Worm (Caenorhabditis elegans): ENCODE measurements around the gene del-7.

The del-7 gene

ce11 chrIV:7734619-7735018 is 25.6 kb upstream of the del-7 start, which contains the start of gene clx-1:
TSS of gene clx-1 (plus strand) at chrIV:7734648.
- TF ChIP-seq ceh-58 (GFP tag; IDR thresholded peaks at IDR 0.05) (no peak), egrh-3 (GFP tag; IDR thresholded peaks at IDR 0.05) (peak; percentile 36; the same call in 1 of the 2 replicates), C06A6.2 (GFP tag; conservative IDR thresholded peaks at IDR 0.05) (no peak)

DNA sequence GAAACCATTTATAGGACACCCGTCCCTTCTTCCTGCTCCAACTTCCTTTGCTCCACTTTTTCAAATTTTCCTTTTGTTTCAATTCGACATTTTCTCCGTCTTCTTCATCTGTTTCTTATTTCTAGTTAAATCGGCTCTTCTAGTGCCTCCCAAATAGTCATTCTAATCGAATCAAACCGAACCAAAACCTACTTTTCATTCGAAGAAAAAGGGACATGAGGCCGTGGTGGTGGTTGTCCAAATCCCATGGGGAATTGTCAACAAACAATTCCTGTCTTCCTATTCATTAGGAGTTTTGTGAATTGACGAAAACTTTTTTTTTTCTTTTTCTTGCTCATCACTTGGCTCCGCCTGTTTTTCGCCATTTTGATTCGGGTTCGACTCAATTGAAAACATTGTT is 23.6 kb upstream of the del-7 start:
- TF ChIP-seq unc-62 (GFP tag; optimal IDR thresholded peaks at IDR 0.05) (no peak), zim-3 (tag; optimal IDR thresholded peaks at IDR 0.05) (no peak), hlh-26 (GFP tag; conservative IDR thresholded peaks at IDR 0.05) (no peak), F55B11.4 (tag; optimal IDR thresholded peaks at IDR 0.05; ENCODE audit: borderline replicate concordance, insufficient read depth) (no peak), B0336.3 (GFP tag; IDR thresholded peaks at IDR 0.05) (no peak), tbp1 (GFP tag; optimal IDR thresholded peaks at IDR 0.05) (no peak), bed-1 (GFP tag; IDR thresholded peaks at IDR 0.05) (no peak), F57A8.1 (GFP tag; optimal IDR thresholded peaks at IDR 0.05) (no peak), die-1 (tag; optimal IDR thresholded peaks at IDR 0.05) (no peak), Y95B8A.8 (GFP tag; IDR thresholded peaks at IDR 0.05) (no peak), T26A5.8 (tag; optimal IDR thresholded peaks at IDR 0.05) (no peak), F22D6.2 (tag; optimal IDR thresholded peaks at IDR 0.05) (no peak), Y53F4B.3 (GFP tag; IDR thresholded peaks at IDR 0.05) (no peak), sea-2 (GFP tag; IDR thresholded peaks at IDR 0.05) (no peak), rpc-1 (optimal IDR thresholded peaks at IDR 0.05) (no peak), rpc-1 (tag; optimal IDR thresholded peaks at IDR 0.05) (no peak)

DNA sequence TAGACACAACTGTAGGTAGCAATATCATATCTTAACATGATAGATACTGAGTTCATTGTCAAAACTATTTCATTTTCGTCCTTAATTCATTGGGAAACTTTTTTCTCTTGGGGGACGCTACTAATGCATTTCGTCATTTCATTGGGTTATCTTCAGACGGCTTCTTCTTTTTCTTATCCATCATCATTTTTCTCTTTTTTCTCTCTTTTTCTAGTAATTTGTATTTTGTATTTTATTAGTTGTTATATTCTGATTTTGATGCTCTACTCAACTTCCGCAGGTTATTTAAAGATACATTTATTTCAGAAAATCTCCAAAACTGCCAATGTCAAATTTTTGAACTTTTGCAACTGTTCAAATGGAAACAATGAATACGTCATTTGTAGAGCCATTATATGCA is 16.7 kb upstream of the del-7 start, which contains the start of gene npr-35:
npr-35 (plus strand) TSS at position 301 of the 400 bp plus-strand sequence.
- TF ChIP-seq zim-3 (tag; optimal IDR thresholded peaks at IDR 0.05) (no peak), die-1 (tag; optimal IDR thresholded peaks at IDR 0.05) (no peak), ceh-79 (tag; optimal IDR thresholded peaks at IDR 0.05) (no peak), F10E7.11 (tag; optimal IDR thresholded peaks at IDR 0.05) (no peak), unc-130 (GFP tag; optimal IDR thresholded peaks at IDR 0.05) (no peak), ceh-27 (GFP tag; optimal IDR thresholded peaks at IDR 0.05) (no peak), lin-26 (GFP tag; IDR thresholded peaks at IDR 0.05) (no peak), B0019.2 (GFP tag; conservative IDR thresholded peaks at IDR 0.05) (no peak)

DNA sequence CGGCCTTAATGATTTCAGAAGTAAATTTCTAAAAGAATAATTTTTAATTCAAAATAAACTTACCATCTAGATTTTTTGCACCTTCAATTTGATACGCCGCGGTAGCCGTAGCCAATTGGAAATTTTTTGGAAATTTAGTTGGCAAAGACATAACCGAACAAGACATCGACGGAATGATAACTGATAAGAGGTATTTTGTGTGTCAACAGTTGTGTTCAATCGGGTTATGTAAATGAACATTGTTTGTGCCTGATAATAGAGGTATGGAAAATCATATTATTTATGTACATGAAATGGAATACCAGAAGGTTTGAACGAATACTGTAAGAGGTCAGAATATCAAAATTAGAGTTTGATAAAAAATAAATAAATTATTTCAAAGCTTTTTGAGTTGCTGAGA is 12.4 kb upstream of the del-7 start, which contains the start of gene klo-1:
klo-1 (minus strand) TSS at position 388 of the 400 bp plus-strand sequence.
- TF ChIP-seq nhr-80 (tag; optimal IDR thresholded peaks at IDR 0.05) (peak; percentile 77), let-607 (tag; optimal IDR thresholded peaks at IDR 0.05) (no peak)

DNA sequence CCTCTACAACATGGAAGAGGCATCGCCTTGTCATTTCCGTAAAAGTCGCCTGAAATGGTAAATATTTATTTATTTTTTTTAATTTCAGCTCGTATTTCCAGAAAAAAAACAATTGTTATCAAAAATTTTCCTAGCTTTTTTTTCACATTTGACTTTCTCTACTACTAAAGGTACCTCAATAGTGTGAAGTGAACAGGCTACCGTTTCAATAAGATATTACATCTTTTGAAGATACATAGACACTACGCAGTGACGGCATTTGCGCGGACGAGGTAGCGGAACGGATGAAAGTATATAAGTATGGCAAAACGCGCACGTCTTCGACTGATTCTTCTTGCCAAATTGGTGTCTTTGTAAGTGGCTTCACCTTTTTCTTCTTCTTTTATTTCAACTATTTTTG is 7.1 kb upstream of the del-7 start, which contains the start of gene col-14:
col-14 (plus strand) TSS at position 301 of the 400 bp plus-strand sequence.
- TF ChIP-seq lin-26 (GFP tag; IDR thresholded peaks at IDR 0.05), result no peak
- TF ChIP-seq ztf-25 (GFP tag; IDR thresholded peaks at IDR 0.05), result no peak
- TF ChIP-seq snpc-1.1 (tag; optimal IDR thresholded peaks at IDR 0.05; ENCODE audit: insufficient read depth), result no peak
- TF ChIP-seq C17E4.6 (GFP tag; IDR thresholded peaks at IDR 0.05), result no peak
- no peak for TF ChIP-seq nhr-90 (tag; optimal IDR thresholded peaks at IDR 0.05)
- no peak for TF ChIP-seq madf-6 (GFP tag; IDR thresholded peaks at IDR 0.05)
- TF ChIP-seq F57A8.1 (GFP tag; optimal IDR thresholded peaks at IDR 0.05), result no peak
